Fruit fly (Drosophila melanogaster) whole organism, embryonic: ENCODE data around the gene Syx16.

Experiments
- Antp ChIP-seq: fragments of 200-800 bp; sonication (Bioruptor generic); optimal IDR thresholded peaks from 3 replicates; lab custom pipeline; 2016; ENCODE audit warnings: missing biosample characterization, missing genetic modification characterization
- Blimp-1 ChIP-seq: fragments of 200-800 bp; sonication (Bioruptor generic); optimal IDR thresholded peaks from 3 replicates; lab custom pipeline; 2018; ENCODE audit warnings: missing biosample characterization, missing genetic modification characterization, mild to moderate bottlenecking, moderate library complexity, missing genetic modification reagents
- CG11504 ChIP-seq: fragments of 200-800 bp; sonication (Bioruptor generic); optimal IDR thresholded peaks from 3 replicates; lab custom pipeline; 2019; ENCODE audit warnings: missing biosample characterization, mild to moderate bottlenecking, missing genetic modification characterization, moderate library complexity
- CG13424 ChIP-seq: fragments of 200-800 bp; sonication (Bioruptor generic); optimal IDR thresholded peaks from 2 replicates; lab custom pipeline; 2019; ENCODE audit warnings: missing biosample characterization, mild to moderate bottlenecking, missing genetic modification characterization, moderate library complexity
- CG14710 ChIP-seq: fragments of 200-800 bp; sonication (Bioruptor generic); optimal IDR thresholded peaks from 3 replicates; lab custom pipeline; 2019; ENCODE audit warnings: missing biosample characterization, mild to moderate bottlenecking, missing genetic modification characterization, moderate library complexity
- CG15269 ChIP-seq: fragments of 200-800 bp; sonication (Bioruptor generic); optimal IDR thresholded peaks from 2 replicates; lab custom pipeline; 2018; ENCODE audit warnings: missing biosample characterization, mild to moderate bottlenecking, missing genetic modification characterization, moderate library complexity
- CG1602 ChIP-seq: fragments of 200-800 bp; sonication (Bioruptor generic); optimal IDR thresholded peaks from 3 replicates; lab custom pipeline; 2016; ENCODE audit warnings: missing biosample characterization, missing genetic modification characterization
- CG1647 ChIP-seq: fragments of 200-800 bp; sonication (Bioruptor generic); optimal IDR thresholded peaks from 3 replicates; lab custom pipeline; 2016; ENCODE audit warnings: missing biosample characterization, missing genetic modification characterization
- CG17186 ChIP-seq: fragments of 200-800 bp; sonication (Bioruptor generic); optimal IDR thresholded peaks from 3 replicates; lab custom pipeline; 2017; ENCODE audit warnings: missing biosample characterization, missing genetic modification reagents, missing genetic modification characterization
- CG18599 ChIP-seq: fragments of 200-800 bp; sonication (Bioruptor generic); optimal IDR thresholded peaks from 3 replicates; lab custom pipeline; 2017; ENCODE audit warnings: missing biosample characterization, missing genetic modification characterization, mild to moderate bottlenecking, moderate library complexity, missing genetic modification reagents
- CG30403 ChIP-seq: fragments of 200-800 bp; sonication (Bioruptor generic); optimal IDR thresholded peaks from 3 replicates; lab custom pipeline; 2016; ENCODE audit warnings: missing biosample characterization, missing genetic modification characterization
- CG33557 ChIP-seq: fragments of 200-800 bp; sonication (Bioruptor generic); optimal IDR thresholded peaks from 2 replicates; lab custom pipeline; 2019; ENCODE audit warnings: missing biosample characterization, mild to moderate bottlenecking, missing genetic modification characterization, moderate library complexity
- CG3995 ChIP-seq: fragments of 200-800 bp; sonication (Bioruptor generic); optimal IDR thresholded peaks from 3 replicates; lab custom pipeline; 2016; ENCODE audit warnings: missing biosample characterization, missing genetic modification characterization
- CG4730 ChIP-seq: fragments of 200-800 bp; sonication (Bioruptor generic); IDR thresholded peaks from 2 replicates; pipeline ENCODE4 v1.3.6; 2022; ENCODE audit warnings: missing biosample characterization, missing genetic modification characterization
- CG6791 ChIP-seq: fragments of 200-800 bp; sonication (Bioruptor generic); IDR thresholded peaks from 3 replicates; pipeline ENCODE4 v1.3.6; 2022; ENCODE audit warnings: missing biosample characterization, missing genetic modification characterization; ENCODE audit not compliant: partially characterized antibody
- CG7928 ChIP-seq: fragments of 200-800 bp; sonication (Bioruptor generic); optimal IDR thresholded peaks from 2 replicates; lab custom pipeline; 2017; ENCODE audit warnings: missing biosample characterization, mild to moderate bottlenecking, missing genetic modification characterization
- CG9727 ChIP-seq: fragments of 200-800 bp; sonication (Bioruptor generic); optimal IDR thresholded peaks from 3 replicates; lab custom pipeline; 2017; ENCODE audit warnings: missing biosample characterization, mild to moderate bottlenecking, missing genetic modification characterization
- CTCF ChIP-seq: fragments of 200-800 bp; sonication (Bioruptor generic); optimal IDR thresholded peaks from 2 replicates; lab custom pipeline; 2017; ENCODE audit warnings: missing biosample characterization, mild to moderate bottlenecking, missing genetic modification characterization, moderate library complexity
- Dbx ChIP-seq: fragments of 200-800 bp; sonication (Bioruptor generic); IDR thresholded peaks from 3 replicates; pipeline ENCODE4 v1.3.6; 2022; ENCODE audit warnings: missing biosample characterization, missing genetic modification characterization
- Deaf1 ChIP-seq: fragments of 200-800 bp; optimal IDR thresholded peaks from 3 replicates; lab custom pipeline; 2019; ENCODE audit warnings: missing biosample characterization, mild to moderate bottlenecking, missing genetic modification characterization, moderate library complexity
- Drgx ChIP-seq: fragments of 200-800 bp; sonication (Bioruptor generic); IDR thresholded peaks from 2 replicates; pipeline ENCODE4 v1.3.6; 2022; ENCODE audit warnings: missing biosample characterization, missing genetic modification characterization
- Fer1 ChIP-seq: fragments of 200-800 bp; sonication (Bioruptor generic); optimal IDR thresholded peaks from 2 replicates; lab custom pipeline; 2017; ENCODE audit warnings: missing biosample characterization, mild to moderate bottlenecking, missing genetic modification characterization
- Ptx1 ChIP-seq: fragments of 200-800 bp; sonication (Bioruptor generic); IDR thresholded peaks from 2 replicates; pipeline ENCODE4 v1.3.6; 2022; ENCODE audit warnings: missing biosample characterization, missing genetic modification characterization
- Rfx ChIP-seq: fragments of 200-800 bp; sonication (Bioruptor generic); IDR thresholded peaks from 2 replicates; pipeline ENCODE4 v1.3.6; 2022; ENCODE audit warnings: missing biosample characterization, missing genetic modification characterization
- Rx ChIP-seq: fragments of 200-800 bp; sonication (Bioruptor generic); IDR thresholded peaks from 2 replicates; pipeline ENCODE4 v1.3.6; 2022; ENCODE audit warnings: missing biosample characterization, missing genetic modification characterization
- Sox100B ChIP-seq: fragments of 200-800 bp; sonication (Bioruptor generic); optimal IDR thresholded peaks from 3 replicates; lab custom pipeline; 2018; ENCODE audit warnings: missing biosample characterization, mild to moderate bottlenecking, missing genetic modification characterization
- Sry-δ ChIP-seq: fragments of 200-800 bp; sonication (Bioruptor generic); optimal IDR thresholded peaks from 2 replicates; lab custom pipeline; 2016; ENCODE audit warnings: missing biosample characterization, missing genetic modification characterization
- TFAM ChIP-seq: fragments of 200-800 bp; sonication (Bioruptor generic); optimal IDR thresholded peaks from 2 replicates; lab custom pipeline; 2017; ENCODE audit warnings: missing biosample characterization, missing genetic modification characterization, inconsistent platforms
- Xbp1 ChIP-seq: fragments of 200-800 bp; sonication (Bioruptor generic); optimal IDR thresholded peaks from 3 replicates; lab custom pipeline; 2016; ENCODE audit warnings: missing biosample characterization, mild to moderate bottlenecking, missing genetic modification characterization
- bcd ChIP-seq: fragments of 200-800 bp; sonication (Bioruptor generic); optimal IDR thresholded peaks from 2 replicates; lab custom pipeline; 2017; ENCODE audit warnings: missing biosample characterization, mild to moderate bottlenecking, missing genetic modification characterization
- cad ChIP-seq: fragments of >200 bp; optimal IDR thresholded peaks from 2 replicates; lab custom pipeline; 2017; ENCODE audit warnings: missing biosample characterization, missing genetic modification characterization
- ci ChIP-seq: fragments of 200-800 bp; sonication (Bioruptor generic); IDR thresholded peaks from 3 replicates; pipeline ENCODE4 v1.3.6; 2022; ENCODE audit warnings: missing biosample characterization, missing genetic modification characterization
- dimm ChIP-seq: fragments of 200-800 bp; sonication (Bioruptor generic); IDR thresholded peaks from 2 replicates; pipeline ENCODE4 v1.3.6; 2022; ENCODE audit warnings: missing biosample characterization, missing genetic modification characterization
- dpn ChIP-seq, 2 experiments: fragments of 200-800 bp; sonication (Bioruptor generic); optimal IDR thresholded peaks; 3 replicates each; lab custom pipeline; 2016; ENCODE audit warnings: missing biosample characterization in 2 of 2, missing genetic modification characterization in 2 of 2
- dysf ChIP-seq: fragments of 200-800 bp; sonication (Bioruptor generic); IDR thresholded peaks from 3 replicates; pipeline ENCODE4 v1.3.6; 2022; ENCODE audit warnings: missing biosample characterization, missing genetic modification characterization
- gem ChIP-seq: fragments of 200-800 bp; sonication (Bioruptor generic); optimal IDR thresholded peaks from 2 replicates; lab custom pipeline; 2019; ENCODE audit warnings: missing biosample characterization, mild to moderate bottlenecking, missing genetic modification characterization, moderate library complexity
- her ChIP-seq: fragments of 200-800 bp; sonication (Bioruptor generic); optimal IDR thresholded peaks from 2 replicates; lab custom pipeline; 2016; ENCODE audit warnings: missing biosample characterization, missing genetic modification characterization
- knrl ChIP-seq: fragments of 200-800 bp; sonication (Bioruptor generic); IDR thresholded peaks from 3 replicates; pipeline ENCODE4 v1.3.6; 2022; ENCODE audit warnings: missing biosample characterization, missing genetic modification characterization; ENCODE audit not compliant: partially characterized antibody
- lilli ChIP-seq: fragments of 200-800 bp; sonication (Bioruptor generic); optimal IDR thresholded peaks from 3 replicates; lab custom pipeline; 2016; ENCODE audit warnings: missing biosample characterization, missing genetic modification characterization
- mirr ChIP-seq: fragments of 200-800 bp; sonication (Bioruptor generic); optimal IDR thresholded peaks from 3 replicates; lab custom pipeline; 2018; ENCODE audit warnings: missing biosample characterization, mild to moderate bottlenecking, missing genetic modification characterization
- phol ChIP-seq: fragments of 200-800 bp; sonication (Bioruptor generic); optimal IDR thresholded peaks from 3 replicates; lab custom pipeline; 2018; ENCODE audit warnings: missing biosample characterization, mild to moderate bottlenecking, missing genetic modification characterization, moderate library complexity
- pnt ChIP-seq: fragments of 200-800 bp; sonication (Bioruptor generic); optimal IDR thresholded peaks from 3 replicates; lab custom pipeline; 2016; ENCODE audit warnings: missing biosample characterization, missing genetic modification characterization
- pros ChIP-seq: fragments of 200-800 bp; sonication (Bioruptor generic); optimal IDR thresholded peaks from 3 replicates; lab custom pipeline; 2019; ENCODE audit warnings: missing biosample characterization, mild to moderate bottlenecking, missing genetic modification characterization, moderate library complexity
- sens ChIP-seq: fragments of 200-800 bp; sonication (Bioruptor generic); peaks from one replicate; lab custom pipeline; 2016; ENCODE audit warnings: missing biosample characterization, missing genetic modification characterization
- sens-2 ChIP-seq: fragments of 200-800 bp; sonication (Bioruptor generic); IDR thresholded peaks from 2 replicates; pipeline ENCODE4 v1.3.6; 2022; ENCODE audit warnings: missing biosample characterization, missing genetic modification characterization
- slbo ChIP-seq: fragments of 200-800 bp; sonication (Bioruptor generic); IDR thresholded peaks from 2 replicates; pipeline ENCODE4 v1.3.6; 2022; ENCODE audit warnings: missing biosample characterization, missing genetic modification characterization
- sr ChIP-seq: fragments of 200-800 bp; sonication (Bioruptor generic); IDR thresholded peaks from 3 replicates; pipeline ENCODE4 v1.3.6; 2022; ENCODE audit warnings: missing biosample characterization, missing genetic modification characterization
- tgo ChIP-seq: fragments of 200-800 bp; sonication (Bioruptor generic); IDR thresholded peaks from 3 replicates; pipeline ENCODE4 v1.3.6; 2022; ENCODE audit warnings: missing biosample characterization, missing genetic modification characterization
- zen ChIP-seq: fragments of 200-800 bp; sonication (Bioruptor generic); optimal IDR thresholded peaks from 3 replicates; lab custom pipeline; 2018; ENCODE audit warnings: missing biosample characterization, mild to moderate bottlenecking, missing genetic modification characterization, moderate library complexity

The Syx16 gene

dm6 chrX:20434534-20434933 lies 41.0 kb upstream of the Syx16 start (continued):
- no peak for TF ChIP-seq zen
- TF ChIP-seq Rx (GFP tag; lab: Robert Waterston, UW), result no peak
- TF ChIP-seq pnt (GFP tag; lab: Kevin White, UChicago), result no peak
- peak; percentile 42 for TF ChIP-seq gem (tag; lab: Kevin White, UChicago)
- no peak for TF ChIP-seq sens-2
- no peak for TF ChIP-seq CG6791
- TF ChIP-seq CG7928 (GFP tag; lab: Kevin White, UChicago), result no peak
- no peak for TF ChIP-seq her
- TF ChIP-seq knrl (GFP tag; lab: Robert Waterston, UW), result no peak
- TF ChIP-seq CG30403 (GFP tag; lab: Kevin White, UChicago), result peak; percentile 22
- peak; percentile 36; the same call in 1 of the 2 replicates for TF ChIP-seq Ptx1
- TF ChIP-seq CG1647 (GFP tag; lab: Kevin White, UChicago), result no peak
- 0 out of 3 replicates have a peak, but pooled peaks have one; percentile 31 for TF ChIP-seq Dbx (GFP tag; lab: Robert Waterston, UW)
- TF ChIP-seq sr (GFP tag; lab: Robert Waterston, UW), result no peak
- peak; percentile 23 for TF ChIP-seq Antp (GFP tag; lab: Kevin White, UChicago)
- TF ChIP-seq CG33557 (GFP tag; lab: Kevin White, UChicago), result no peak
- TF ChIP-seq TFAM (GFP tag; lab: Kevin White, UChicago), result no peak
- TF ChIP-seq dysf (GFP tag; lab: Robert Waterston, UW), result peak; percentile 38; the same call in 1 of the 3 replicates
- peak; percentile 77 for TF ChIP-seq CG18599 (GFP tag; lab: Kevin White, UChicago)
- TF ChIP-seq Fer1 (GFP tag; lab: Kevin White, UChicago), result peak; percentile 51
- no peak for TF ChIP-seq CTCF (GFP tag; lab: Kevin White, UChicago)
- TF ChIP-seq pros (GFP tag; lab: Kevin White, UChicago), result no peak
- peak; percentile 9 for TF ChIP-seq bcd
- no peak for TF ChIP-seq CG3995 (GFP tag; lab: Kevin White, UChicago)
- no peak for TF ChIP-seq CG4730 (GFP tag; lab: Robert Waterston, UW)
- TF ChIP-seq CG17186 (GFP tag; lab: Kevin White, UChicago), result no peak
- TF ChIP-seq mirr (GFP tag; lab: Kevin White, UChicago), result no peak
- peak; percentile 48 for TF ChIP-seq CG13424 (tag; lab: Kevin White, UChicago)
- TF ChIP-seq Sox100B (GFP tag; lab: Kevin White, UChicago), result no peak
- no peak for TF ChIP-seq Blimp-1 (GFP tag; lab: Kevin White, UChicago)
- TF ChIP-seq, all 482 proteins: peak for 94

- TF ChIP-seq lilli (GFP tag; lab: Kevin White, UChicago) (peak; percentile 47), CG11504 (tag; lab: Kevin White, UChicago) (peak; percentile 29), CG15269 (tag; lab: Kevin White, UChicago) (peak; percentile 32), Rfx (peak; percentile 31; the same call in 1 of the 2 replicates), slbo (GFP tag; lab: Robert Waterston, UW) (peak; percentile 50; the same call in 1 of the 2 replicates), phol (tag; lab: Kevin White, UChicago) (peak; percentile 12), CG14710 (peak; percentile 20), sens (GFP tag; lab: Kevin White, UChicago) (peak; percentile 90), ci (GFP tag; lab: Robert Waterston, UW) (peak; percentile 48; the same call in 1 of the 3 replicates), dpn (GFP tag; optimal IDR thresholded peaks at IDR 0.05; lab: Kevin White, UChicago) (peak in 1 of 2 experiments; percentile 0), CG9727 (GFP tag; lab: Kevin White, UChicago) (peak; percentile 30), Drgx (no peak), Sry-δ (peak; percentile 3), cad (GFP tag; lab: Kevin White, UChicago) (no peak), tgo (GFP tag; lab: Robert Waterston, UW) (0 out of 3 replicates have a peak, but pooled peaks have one; percentile 17), Xbp1 (peak; percentile 18), Deaf1 (tag; lab: Kevin White, UChicago) (no peak), dimm (GFP tag; lab: Robert Waterston, UW) (no peak), CG1602 (peak; percentile 3), dysf (GFP tag; lab: Robert Waterston, UW) (0 out of 3 replicates have a peak, but pooled peaks have one; percentile 28)
Observed at dm6 chrX:20433345-20434332, 40.1 kb upstream of the Syx16 start, which contains the start of gene CG1695. Gene CG1695, plus strand, starts transcription at chrX:20433950.
